Fruit fly (Drosophila melanogaster) whole organism: ENCODE data around the gene how.

Source experiments
- CG8478 ChIP-seq: fragments of >200 bp; optimal IDR thresholded peaks from 2 replicates; lab custom pipeline; 2018; ENCODE audit warnings: inconsistent platforms
- Dll ChIP-seq: fragments of >200 bp; optimal IDR thresholded peaks from 2 replicates; lab custom pipeline; 2017
- EcR ChIP-seq, 2 experiments: fragments of >200 bp; optimal IDR thresholded peaks; 2 replicates each; lab custom pipeline; 2017; ENCODE audit warnings: missing biosample characterization in 2 of 2, missing genetic modification characterization in 2 of 2, missing genetic modification reagents in 2 of 2
- pan ChIP-seq: fragments of >200 bp; optimal IDR thresholded peaks from 2 replicates; lab custom pipeline; 2017
- psq ChIP-seq: fragments of >200 bp; optimal IDR thresholded peaks from 2 replicates; lab custom pipeline; 2017
- usp ChIP-seq: fragments of >200 bp; optimal IDR thresholded peaks from 2 replicates; lab custom pipeline; 2017; ENCODE audit warnings: missing biosample characterization, missing genetic modification characterization, mixed read lengths

DNA sequence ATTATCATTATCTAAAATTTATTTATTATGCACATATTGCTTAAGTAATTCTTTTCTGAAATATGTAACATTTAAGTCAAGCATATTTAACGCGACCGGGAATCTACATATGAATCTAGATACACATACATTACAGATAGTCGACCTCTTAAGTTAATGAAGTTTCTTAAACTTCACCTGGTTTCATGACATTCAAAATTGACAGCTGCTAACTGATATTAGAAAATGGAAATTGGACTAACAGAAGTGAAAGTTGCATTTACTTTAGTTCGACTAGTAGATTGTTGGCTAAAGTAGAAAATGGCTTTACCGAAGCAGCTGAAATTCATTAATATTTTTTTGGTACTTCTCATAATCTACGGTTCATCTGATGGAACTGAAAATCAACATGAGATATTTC, 71.1 kb downstream of the how start, which contains the start of gene Ir94a:
- TF ChIP-seq CG8478 (no peak), usp (GFP tag; lab: Kevin White, UChicago) (no peak), psq (lab: Kevin White, UChicago) (no peak), EcR (GFP tag; optimal IDR thresholded peaks at IDR 0.05; lab: Kevin White, UChicago) (no peak), pan (no peak), Dll (lab: Kevin White, UChicago) (no peak)
